In the genomic region with DNA sequence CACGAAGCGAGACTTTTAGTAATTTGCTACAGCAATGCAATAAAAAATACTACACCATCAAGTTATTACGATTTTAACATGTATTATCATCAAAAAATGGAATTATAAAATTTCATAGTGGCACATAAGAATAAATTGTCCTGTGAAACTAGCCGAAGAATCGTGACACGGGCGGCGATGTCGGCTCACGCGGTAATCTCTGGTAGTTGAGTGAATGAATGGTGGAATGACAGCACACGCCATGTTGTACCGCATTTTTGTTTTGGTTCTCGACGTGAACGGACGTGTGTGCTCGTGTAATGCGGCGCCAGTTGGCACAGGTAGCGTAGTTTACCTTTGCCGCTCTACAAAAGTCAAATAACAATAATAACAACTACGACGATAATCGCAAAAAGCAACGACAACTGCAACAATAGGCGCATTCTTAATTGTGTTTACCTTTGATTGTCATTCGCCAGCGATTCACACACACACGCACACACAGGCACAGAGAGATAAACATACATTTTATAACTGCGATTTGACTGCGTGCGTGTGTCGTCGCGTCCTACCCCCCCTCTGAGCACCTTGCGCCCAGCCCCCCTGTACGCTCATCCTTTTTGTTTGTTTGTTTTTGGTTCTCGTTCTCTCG, we compare ENCODE assay signal across 5 fruit fly cellular contexts.
A peak's percentile ranks its signal among the peaks of the same experiment; 100 is the strongest.
TF ChIP-seq lines count a peak whose summit lies in the region.

A gene (plus strand): TSS at position 254 of the 631 bp plus-strand sequence.

TF ChIP-seq in whole organism, adult, 20 proteins besides CTCF, POLR2A, EP300 and RAD21 (continued from another document):
- peak; percentile 29 for TF ChIP-seq CG7045 (GFP tag; optimal IDR thresholded peaks at IDR 0.05; lab: Kevin White, UChicago)
- TF ChIP-seq CG11617 (GFP tag; optimal IDR thresholded peaks at IDR 0.05; lab: Kevin White, UChicago): peak; percentile 76
- TF ChIP-seq Crg-1 (GFP tag; optimal IDR thresholded peaks at IDR 0.05; lab: Kevin White, UChicago): peak; percentile 64
- peak; percentile 60 for TF ChIP-seq CG1620 (GFP tag; optimal IDR thresholded peaks at IDR 0.05; lab: Kevin White, UChicago)

TF ChIP-seq in whole organism, embryonic, 481 proteins besides CTCF, POLR2A, EP300 and RAD21 (continued from another document and continues in another):
- TF ChIP-seq tna (GFP tag; IDR thresholded peaks at IDR 0.05; lab: Robert Waterston, UW; ENCODE audit: partially characterized antibody) (peak; percentile 95), fd64A (GFP tag; optimal IDR thresholded peaks at IDR 0.05; lab: Kevin White, UChicago) (peak; percentile 54), PHDP (tag; optimal IDR thresholded peaks at IDR 0.05; lab: Kevin White, UChicago) (peak; percentile 67), emc (GFP tag; optimal IDR thresholded peaks at IDR 0.05; lab: Kevin White, UChicago) (no peak), CG10147 (GFP tag; optimal IDR thresholded peaks at IDR 0.05; lab: Kevin White, UChicago) (peak; percentile 72), pnt (GFP tag; optimal IDR thresholded peaks at IDR 0.05; lab: Kevin White, UChicago) (no peak), run (tag; optimal IDR thresholded peaks at IDR 0.05; lab: Kevin White, UChicago) (no peak), maf-S (GFP tag; optimal IDR thresholded peaks at IDR 0.05; lab: Kevin White, UChicago) (no peak), CG7357 (GFP tag; IDR thresholded peaks at IDR 0.05; lab: Robert Waterston, UW) (no peak), sima (GFP tag; optimal IDR thresholded peaks at IDR 0.05; lab: Kevin White, UChicago) (no peak), gsb (GFP tag; IDR thresholded peaks at IDR 0.05; lab: Robert Waterston, UW) (no peak), CG9817 (tag; optimal IDR thresholded peaks at IDR 0.05; lab: Kevin White, UChicago) (no peak), CG18599 (GFP tag; optimal IDR thresholded peaks at IDR 0.05; lab: Kevin White, UChicago) (peak; percentile 79), CG8924 (tag; optimal IDR thresholded peaks at IDR 0.05; lab: Kevin White, UChicago) (peak; percentile 73), CG13775 (GFP tag; optimal IDR thresholded peaks at IDR 0.05; lab: Kevin White, UChicago) (no peak), CG11696 (GFP tag; IDR thresholded peaks at IDR 0.05; lab: Robert Waterston, UW) (no peak), Stat92E (GFP tag; optimal IDR thresholded peaks at IDR 0.05; lab: Kevin White, UChicago) (peak in 1 of 3 experiments; percentile 82), NC2β (GFP tag; optimal IDR thresholded peaks at IDR 0.05; lab: Kevin White, UChicago) (no peak), eve (GFP tag; optimal IDR thresholded peaks at IDR 0.05; lab: Kevin White, UChicago) (no peak), sens-2 (GFP tag; IDR thresholded peaks at IDR 0.05; lab: Robert Waterston, UW) (no peak), Gug (GFP tag; IDR thresholded peaks at IDR 0.05; lab: Robert Waterston, UW) (0 out of 4 replicates have a peak, but pooled peaks have one; percentile 3), chinmo (GFP tag; IDR thresholded peaks at IDR 0.05; lab: Robert Waterston, UW; ENCODE audit: partially characterized antibody) (peak; percentile 98), otp (GFP tag; IDR thresholded peaks at IDR 0.05; lab: Robert Waterston, UW) (peak; percentile 39; the same call in 1 of the 3 replicates), CG3065 (GFP tag; optimal IDR thresholded peaks at IDR 0.05; lab: Kevin White, UChicago) (no peak), CG8281 (tag; optimal IDR thresholded peaks at IDR 0.05; lab: Kevin White, UChicago) (peak; percentile 97), Mes4 (GFP tag; optimal IDR thresholded peaks at IDR 0.05; lab: Kevin White, UChicago) (no peak), CG2116 (GFP tag; optimal IDR thresholded peaks at IDR 0.05; lab: Kevin White, UChicago) (no peak), fd102C (GFP tag; optimal IDR thresholded peaks at IDR 0.05; lab: Kevin White, UChicago) (no peak), sd (tag; optimal IDR thresholded peaks at IDR 0.05; lab: Kevin White, UChicago) (peak; percentile 73), CG10209 (GFP tag; optimal IDR thresholded peaks at IDR 0.05; lab: Kevin White, UChicago) (peak; percentile 21)

TF ChIP-seq in whole organism, prepupa, 60 proteins besides CTCF, POLR2A, EP300 and RAD21 (continued from another document and continues in another):
- TF ChIP-seq CG34406 (GFP tag; optimal IDR thresholded peaks at IDR 0.05; lab: Kevin White, UChicago) (peak; percentile 46), Sox102F (GFP tag; optimal IDR thresholded peaks at IDR 0.05; lab: Kevin White, UChicago) (peak; percentile 77), CG6808 (GFP tag; optimal IDR thresholded peaks at IDR 0.05; lab: Kevin White, UChicago) (peak; percentile 58), ss (GFP tag; optimal IDR thresholded peaks at IDR 0.05; lab: Kevin White, UChicago) (peak; percentile 75 to 81), CG7368 (GFP tag; optimal IDR thresholded peaks at IDR 0.05; lab: Kevin White, UChicago) (peak; percentile 13), Sox14 (GFP tag; optimal IDR thresholded peaks at IDR 0.05; lab: Kevin White, UChicago) (peak; percentile 58), lz (GFP tag; optimal IDR thresholded peaks at IDR 0.05; lab: Kevin White, UChicago) (peak; percentile 38), Eip75B (GFP tag; optimal IDR thresholded peaks at IDR 0.05; lab: Kevin White, UChicago) (peak; percentile 23), fd59A (GFP tag; optimal IDR thresholded peaks at IDR 0.05; lab: Kevin White, UChicago) (no peak), net (GFP tag; optimal IDR thresholded peaks at IDR 0.05; lab: Kevin White, UChicago) (peak; percentile 71), Smox (GFP tag; optimal IDR thresholded peaks at IDR 0.05; lab: Kevin White, UChicago) (peak; percentile 6), CG1621 (tag; optimal IDR thresholded peaks at IDR 0.05; lab: Kevin White, UChicago) (peak; percentile 18), CG15336 (GFP tag; IDR thresholded peaks at IDR 0.05; lab: Robert Waterston, UW) (peak; percentile 68), CG6792 (GFP tag; optimal IDR thresholded peaks at IDR 0.05; lab: Kevin White, UChicago) (peak; percentile 47), svp (GFP tag; lab: Kevin White, UChicago) (peak; percentile 68), CG8119 (GFP tag; IDR thresholded peaks at IDR 0.05; lab: Robert Waterston, UW) (no peak; the same call in 1 of the 3 replicates), CG16779 (tag; optimal IDR thresholded peaks at IDR 0.05; lab: Kevin White, UChicago) (peak; percentile 75), CG32006 (GFP tag; optimal IDR thresholded peaks at IDR 0.05; lab: Kevin White, UChicago) (peak; percentile 24), Sox15 (GFP tag; optimal IDR thresholded peaks at IDR 0.05; lab: Kevin White, UChicago) (no peak), fd85E (GFP tag; optimal IDR thresholded peaks at IDR 0.05; lab: Kevin White, UChicago) (no peak), CG11294 (GFP tag; IDR thresholded peaks at IDR 0.05; lab: Robert Waterston, UW) (no peak), OdsH (GFP tag; optimal IDR thresholded peaks at IDR 0.05; lab: Kevin White, UChicago) (peak; percentile 29), salr (GFP tag; optimal IDR thresholded peaks at IDR 0.05; lab: Kevin White, UChicago) (no peak), eg (GFP tag; IDR thresholded peaks at IDR 0.05; lab: Robert Waterston, UW) (peak; percentile 32; the same call in 1 of the 3 replicates), Hr4 (GFP tag; optimal IDR thresholded peaks at IDR 0.05; lab: Kevin White, UChicago) (peak; percentile 37), CG3919 (GFP tag; optimal IDR thresholded peaks at IDR 0.05; lab: Kevin White, UChicago) (peak; percentile 61), Eip78C (GFP tag; lab: Kevin White, UChicago) (peak; percentile 93), CG11762 (GFP tag; optimal IDR thresholded peaks at IDR 0.05; lab: Kevin White, UChicago; ENCODE audit: insufficient read depth) (peak; percentile 18), Ets21C (GFP tag; optimal IDR thresholded peaks at IDR 0.05; lab: Kevin White, UChicago) (peak; percentile 17), CG6276 (GFP tag; optimal IDR thresholded peaks at IDR 0.05; lab: Kevin White, UChicago) (peak; percentile 18), cyc (GFP tag; optimal IDR thresholded peaks at IDR 0.05; lab: Kevin White, UChicago) (no peak)

TF ChIP-seq in whole organism, pupa, 21 proteins besides CTCF, POLR2A, EP300 and RAD21 (continued from another document):
- TF ChIP-seq CG4496 (GFP tag; IDR thresholded peaks at IDR 0.05; lab: Robert Waterston, UW) (peak; percentile 63; the same call in 2 of the 3 replicates), CG8159 (tag; optimal IDR thresholded peaks at IDR 0.05; lab: Kevin White, UChicago) (peak; percentile 53)

TF ChIP-seq in whole organism, wandering third instar larva, 38 proteins besides CTCF, POLR2A, EP300 and RAD21 (continued from another document):
- TF ChIP-seq dsf (GFP tag; optimal IDR thresholded peaks at IDR 0.05; lab: Kevin White, UChicago; ENCODE audit: borderline replicate concordance) (no peak), CG32264 (GFP tag; optimal IDR thresholded peaks at IDR 0.05; lab: Kevin White, UChicago) (peak; percentile 47), pan (optimal IDR thresholded peaks at IDR 0.05; lab: Kevin White, UChicago) (no peak), Hnf4 (GFP tag; optimal IDR thresholded peaks at IDR 0.05; lab: Kevin White, UChicago) (peak; percentile 45), Hr83 (GFP tag; optimal IDR thresholded peaks at IDR 0.05; lab: Kevin White, UChicago; ENCODE audit: poor library complexity, severe bottlenecking) (no peak), usp (GFP tag; optimal IDR thresholded peaks at IDR 0.05; lab: Kevin White, UChicago) (no peak), brk (GFP tag; optimal IDR thresholded peaks at IDR 0.05; lab: Kevin White, UChicago) (peak; percentile 44), lola (GFP tag; optimal IDR thresholded peaks at IDR 0.05; lab: Kevin White, UChicago) (no peak), Rel (GFP tag; optimal IDR thresholded peaks at IDR 0.05; lab: Kevin White, UChicago) (peak; percentile 57), Rel (tag; optimal IDR thresholded peaks at IDR 0.05; lab: Kevin White, UChicago) (peak; percentile 21), Hr78 (GFP tag; optimal IDR thresholded peaks at IDR 0.05; lab: Kevin White, UChicago) (no peak), jim (GFP tag; optimal IDR thresholded peaks at IDR 0.05; lab: Kevin White, UChicago) (no peak), Myc (optimal IDR thresholded peaks at IDR 0.05; lab: Kevin White, UChicago) (peak; percentile 71), rgr (GFP tag; optimal IDR thresholded peaks at IDR 0.05; lab: Kevin White, UChicago) (peak; percentile 65), Mio (GFP tag; optimal IDR thresholded peaks at IDR 0.05; lab: Kevin White, UChicago) (no peak), ey (GFP tag; optimal IDR thresholded peaks at IDR 0.05; lab: Kevin White, UChicago) (peak; percentile 39), foxo (GFP tag; optimal IDR thresholded peaks at IDR 0.05; lab: Kevin White, UChicago) (peak in 1 of 2 experiments; percentile 51), dl (GFP tag; optimal IDR thresholded peaks at IDR 0.05; lab: Kevin White, UChicago; ENCODE audit: insufficient read depth in 1 of 2, partially characterized antibody in 2 of 2) (no peak), sv (GFP tag; optimal IDR thresholded peaks at IDR 0.05; lab: Kevin White, UChicago) (peak; percentile 34)
